Fruit fly (Drosophila melanogaster): Measurements from ENCODE around the gene CG33116.
A peak's percentile ranks its signal among the peaks of the same experiment; 100 is the strongest.

CG33116 gene

dm6 chr2L:19508361-19508918 is 24.8 kb upstream of the CG33116 start, which contains the start of gene cyst (continued):
- no peak for TF ChIP-seq CG3726 (GFP tag; IDR thresholded peaks at IDR 0.05)
- no peak for TF ChIP-seq HHEX (GFP tag; optimal IDR thresholded peaks at IDR 0.05)
- no peak for TF ChIP-seq fu2 (GFP tag; optimal IDR thresholded peaks at IDR 0.05)
- no peak for TF ChIP-seq CG8089 (GFP tag; optimal IDR thresholded peaks at IDR 0.05)
- peak; percentile 50 for TF ChIP-seq p53 (GFP tag; optimal IDR thresholded peaks at IDR 0.05)
- TF ChIP-seq HLHmδ (GFP tag; optimal IDR thresholded peaks at IDR 0.05): no peak
- TF ChIP-seq Neu2 (GFP tag; optimal IDR thresholded peaks at IDR 0.05; ENCODE audit: borderline replicate concordance): no peak
- TF ChIP-seq HLH4C (GFP tag; IDR thresholded peaks at IDR 0.05; ENCODE audit: partially characterized antibody): peak; percentile 94
- no peak for TF ChIP-seq pb (GFP tag; optimal IDR thresholded peaks at IDR 0.05)
- TF ChIP-seq salm (tag; optimal IDR thresholded peaks at IDR 0.05): no peak
- TF ChIP-seq sim (GFP tag; IDR thresholded peaks at IDR 0.05): no peak
- no peak for TF ChIP-seq CG5245 (GFP tag; optimal IDR thresholded peaks at IDR 0.05)
- no peak for TF ChIP-seq CG10565 (GFP tag; optimal IDR thresholded peaks at IDR 0.05)
- no peak for TF ChIP-seq BtbVII (GFP tag; optimal IDR thresholded peaks at IDR 0.05)
- peak; percentile 95 for TF ChIP-seq CG7963 (GFP tag; IDR thresholded peaks at IDR 0.05; ENCODE audit: partially characterized antibody)
- TF ChIP-seq CG8359 (GFP tag; optimal IDR thresholded peaks at IDR 0.05; ENCODE audit: borderline replicate concordance): no peak
- TF ChIP-seq kay (GFP tag; optimal IDR thresholded peaks at IDR 0.05): no peak
- no peak for TF ChIP-seq E2f1 (GFP tag; IDR thresholded peaks at IDR 0.05)
- TF ChIP-seq Hey (tag; optimal IDR thresholded peaks at IDR 0.05): no peak
- no peak for TF ChIP-seq CG1832 (GFP tag; optimal IDR thresholded peaks at IDR 0.05)
- TF ChIP-seq tll (GFP tag; optimal IDR thresholded peaks at IDR 0.05): no peak
- TF ChIP-seq pan (optimal IDR thresholded peaks at IDR 0.05): no peak
- no peak for TF ChIP-seq pan (GFP tag; optimal IDR thresholded peaks at IDR 0.05 in 1 of 2, IDR thresholded peaks at IDR 0.05 in 1 of 2)
- TF ChIP-seq nmo (GFP tag; optimal IDR thresholded peaks at IDR 0.05): peak; percentile 60
- TF ChIP-seq CG14050 (GFP tag; IDR thresholded peaks at IDR 0.05): no peak
- peak; percentile 76 for TF ChIP-seq HmgZ (tag; optimal IDR thresholded peaks at IDR 0.05)
- TF ChIP-seq Gug (GFP tag; IDR thresholded peaks at IDR 0.05): no peak; the same call in 3 of the 4 replicates
- TF ChIP-seq HLH3B (GFP tag; IDR thresholded peaks at IDR 0.05): no peak
- TF ChIP-seq CG10462 (GFP tag; optimal IDR thresholded peaks at IDR 0.05): no peak
- TF ChIP-seq Sox102F (GFP tag; optimal IDR thresholded peaks at IDR 0.05): no peak
- no peak for TF ChIP-seq CG9215 (GFP tag; IDR thresholded peaks at IDR 0.05)
- TF ChIP-seq CG9727 (GFP tag; optimal IDR thresholded peaks at IDR 0.05): peak; percentile 12
- TF ChIP-seq CG11247 (GFP tag; IDR thresholded peaks at IDR 0.05): peak; percentile 19; the same call in 1 of the 2 replicates
- TF ChIP-seq Sry-β (GFP tag; optimal IDR thresholded peaks at IDR 0.05): peak; percentile 2
- no peak for TF ChIP-seq gsb-n (tag; optimal IDR thresholded peaks at IDR 0.05)
- peak; percentile 21; the same call in 1 of the 3 replicates for TF ChIP-seq Aef1 (GFP tag; IDR thresholded peaks at IDR 0.05)
- TF ChIP-seq CG15696 (tag; optimal IDR thresholded peaks at IDR 0.05): no peak
- peak; percentile 66 for TF ChIP-seq Dad (GFP tag; optimal IDR thresholded peaks at IDR 0.05)
- no peak for TF ChIP-seq exex (tag; optimal IDR thresholded peaks at IDR 0.05)
- peak; percentile 1 for TF ChIP-seq CG6854 (GFP tag; optimal IDR thresholded peaks at IDR 0.05)
- TF ChIP-seq CG11723 (GFP tag; optimal IDR thresholded peaks at IDR 0.05): no peak
- TF ChIP-seq danr (GFP tag; IDR thresholded peaks at IDR 0.05): no peak
- peak; percentile 20 for TF ChIP-seq CG3163 (GFP tag; optimal IDR thresholded peaks at IDR 0.05)
- peak; percentile 75 for TF ChIP-seq vvl (GFP tag; IDR thresholded peaks at IDR 0.05)
- no peak for TF ChIP-seq al (GFP tag; IDR thresholded peaks at IDR 0.05)
- TF ChIP-seq CG6689 (GFP tag; IDR thresholded peaks at IDR 0.05): no peak
- no peak for TF ChIP-seq chif (GFP tag; optimal IDR thresholded peaks at IDR 0.05)
- TF ChIP-seq CG8944 (GFP tag; optimal IDR thresholded peaks at IDR 0.05): peak; percentile 3
- TF ChIP-seq tio (GFP tag; optimal IDR thresholded peaks at IDR 0.05): no peak
- TF ChIP-seq CG4360 (GFP tag; IDR thresholded peaks at IDR 0.05): peak; percentile 96
- TF ChIP-seq yki (optimal IDR thresholded peaks at IDR 0.05): no peak
